Worm (Caenorhabditis elegans) whole organism, mixed stage, embryonic: ENCODE measurements around the gene uggt-1.

Source experiments
- M03D4.4 ChIP-seq: sonication (generic microtip); optimal IDR thresholded peaks from 2 replicates; lab custom pipeline; 2017; ENCODE audit warnings: mild to moderate bottlenecking, missing genetic modification characterization, missing compliant biosample characterization
- bed-3 ChIP-seq: fragments of 200-800 bp; sonication (Bioruptor generic); optimal IDR thresholded peaks from 3 replicates; lab custom pipeline; 2018; ENCODE audit warnings: mild to moderate bottlenecking, missing genetic modification characterization, moderate library complexity, missing compliant biosample characterization
- blmp-1 ChIP-seq: fragments of 150-350 bp; optimal IDR thresholded peaks from 2 replicates; lab custom pipeline; 2014; ENCODE audit warnings: missing biosample characterization, missing genetic modification characterization
- ceh-39 ChIP-seq: fragments of 150-350 bp; optimal IDR thresholded peaks from 2 replicates; lab custom pipeline; 2014; ENCODE audit warnings: missing biosample characterization, missing genetic modification characterization
- ceh-43 ChIP-seq: fragments of 200-800 bp; sonication (Bioruptor generic); optimal IDR thresholded peaks from 2 replicates; lab custom pipeline; 2018; ENCODE audit warnings: mild to moderate bottlenecking, missing genetic modification characterization, moderate library complexity, missing compliant biosample characterization
- ceh-83 ChIP-seq: fragments of 200-800 bp; sonication (Bioruptor generic); optimal IDR thresholded peaks from 2 replicates; lab custom pipeline; 2018; ENCODE audit warnings: mild to moderate bottlenecking, missing genetic modification characterization, missing compliant biosample characterization
- ces-1 ChIP-seq: fragments of 150-350 bp; optimal IDR thresholded peaks from 2 replicates; lab custom pipeline; 2014; ENCODE audit warnings: missing biosample characterization, missing genetic modification reagents, missing genetic modification characterization
- cnd-1 ChIP-seq: fragments of 200-800 bp; sonication (Bioruptor generic); optimal IDR thresholded peaks from 2 replicates; lab custom pipeline; 2018; ENCODE audit warnings: mild to moderate bottlenecking, missing genetic modification characterization, missing compliant biosample characterization
- drap-1 ChIP-seq: fragments of 200-800 bp; sonication (Bioruptor generic); optimal IDR thresholded peaks from 3 replicates; lab custom pipeline; 2018; ENCODE audit warnings: mild to moderate bottlenecking, missing genetic modification characterization, missing compliant biosample characterization
- elt-1 ChIP-seq: sonication (generic microtip); optimal IDR thresholded peaks from 2 replicates; lab custom pipeline; 2017; ENCODE audit warnings: missing genetic modification characterization, mild to moderate bottlenecking, missing compliant biosample characterization, antibody characterized with exemption, moderate library complexity, borderline replicate concordance; ENCODE audit not compliant: insufficient read depth
- elt-3 ChIP-seq: fragments of 150-350 bp; optimal IDR thresholded peaks from 2 replicates; lab custom pipeline; 2014; ENCODE audit warnings: missing biosample characterization, missing genetic modification characterization
- flh-1 ChIP-seq: fragments of 200-800 bp; sonication (Bioruptor generic); optimal IDR thresholded peaks from 2 replicates; lab custom pipeline; 2018; ENCODE audit warnings: mild to moderate bottlenecking, missing genetic modification characterization, moderate library complexity, missing compliant biosample characterization
- ham-2 ChIP-seq: fragments of 200-800 bp; sonication (Bioruptor generic); optimal IDR thresholded peaks from 2 replicates; lab custom pipeline; 2018; ENCODE audit warnings: mild to moderate bottlenecking, missing genetic modification characterization, missing compliant biosample characterization
- hlh-1 ChIP-seq: fragments of 150-350 bp; optimal IDR thresholded peaks from 2 replicates; lab custom pipeline; 2014; ENCODE audit warnings: missing biosample characterization, missing genetic modification reagents, missing genetic modification characterization
- lin-13 ChIP-seq: fragments of 150-350 bp; optimal IDR thresholded peaks from 2 replicates; lab custom pipeline; 2014; ENCODE audit warnings: missing biosample characterization, missing genetic modification characterization
- lin-32 ChIP-seq: fragments of 200-800 bp; sonication (Bioruptor generic); optimal IDR thresholded peaks from 2 replicates; lab custom pipeline; 2018; ENCODE audit warnings: mild to moderate bottlenecking, missing genetic modification characterization, missing compliant biosample characterization
- lsy-2 ChIP-seq: fragments of 150-350 bp; optimal IDR thresholded peaks from 2 replicates; lab custom pipeline; 2014; ENCODE audit warnings: missing biosample characterization, missing genetic modification characterization
- mab-5 ChIP-seq: fragments of 150-350 bp; optimal IDR thresholded peaks from 2 replicates; lab custom pipeline; 2014; ENCODE audit warnings: missing biosample characterization, missing genetic modification characterization
- mep-1 ChIP-seq: fragments of 150-350 bp; optimal IDR thresholded peaks from 2 replicates; lab custom pipeline; 2017; ENCODE audit warnings: missing biosample characterization, missing genetic modification reagents, missing genetic modification characterization, inconsistent platforms
- mls-2 ChIP-seq: sonication (generic microtip); optimal IDR thresholded peaks from 2 replicates; lab custom pipeline; 2016; ENCODE audit warnings: mild to moderate bottlenecking, missing genetic modification characterization, moderate library complexity, missing compliant biosample characterization
- nhr-12 ChIP-seq: fragments of 150-350 bp; optimal IDR thresholded peaks from 2 replicates; lab custom pipeline; 2014; ENCODE audit warnings: missing biosample characterization, missing genetic modification characterization
- nhr-2 ChIP-seq: fragments of 150-350 bp; optimal IDR thresholded peaks from 2 replicates; lab custom pipeline; 2014; ENCODE audit warnings: missing biosample characterization, missing genetic modification characterization
- nhr-237 ChIP-seq: fragments of 150-350 bp; optimal IDR thresholded peaks from 2 replicates; lab custom pipeline; 2014; ENCODE audit warnings: missing biosample characterization, missing genetic modification characterization
- nhr-28 ChIP-seq: fragments of 150-350 bp; optimal IDR thresholded peaks from 2 replicates; lab custom pipeline; 2014; ENCODE audit warnings: missing biosample characterization, missing genetic modification characterization
- nhr-76 ChIP-seq: sonication (generic microtip); optimal IDR thresholded peaks from 2 replicates; lab custom pipeline; 2017; ENCODE audit warnings: missing biosample characterization, missing genetic modification characterization
- pha-4 ChIP-seq: fragments of 150-350 bp; optimal IDR thresholded peaks from 2 replicates; lab custom pipeline; 2018; ENCODE audit warnings: missing biosample characterization, missing genetic modification reagents, missing genetic modification characterization
- sem-2 ChIP-seq: fragments of 200-800 bp; sonication (Bioruptor generic); optimal IDR thresholded peaks from 2 replicates; lab custom pipeline; 2018; ENCODE audit warnings: mild to moderate bottlenecking, missing genetic modification characterization, missing compliant biosample characterization
- snpc-4 ChIP-seq: fragments of 150-350 bp; optimal IDR thresholded peaks from 2 replicates; lab custom pipeline; 2014; ENCODE audit warnings: missing biosample characterization, missing genetic modification characterization
- sptf-1 ChIP-seq: sonication (generic microtip); optimal IDR thresholded peaks from 2 replicates; lab custom pipeline; 2017; ENCODE audit warnings: mild to moderate bottlenecking, missing genetic modification characterization, moderate library complexity, missing compliant biosample characterization
- tbx-8 ChIP-seq: fragments of 200-800 bp; sonication (Bioruptor generic); optimal IDR thresholded peaks from 2 replicates; lab custom pipeline; 2018; ENCODE audit warnings: mild to moderate bottlenecking, missing genetic modification characterization, moderate library complexity, missing compliant biosample characterization
- unc-120 ChIP-seq: sonication (generic microtip); optimal IDR thresholded peaks from 2 replicates; lab custom pipeline; 2017; ENCODE audit warnings: missing genetic modification characterization, missing compliant biosample characterization; ENCODE audit not compliant: poor library complexity, severe bottlenecking
- unc-39 ChIP-seq: fragments of 150-350 bp; optimal IDR thresholded peaks from 2 replicates; lab custom pipeline; 2014; ENCODE audit warnings: missing biosample characterization, missing genetic modification characterization
- unc-62 ChIP-seq: fragments of 150-350 bp; optimal IDR thresholded peaks from 2 replicates; lab custom pipeline; 2014; ENCODE audit warnings: missing biosample characterization, missing genetic modification reagents, missing genetic modification characterization
- zip-8 ChIP-seq: fragments of 150-350 bp; optimal IDR thresholded peaks from 2 replicates; lab custom pipeline; 2014; ENCODE audit warnings: missing biosample characterization, missing genetic modification characterization
- ztf-11 ChIP-seq: fragments of 150-350 bp; optimal IDR thresholded peaks from 2 replicates; lab custom pipeline; 2014; ENCODE audit warnings: missing biosample characterization, missing genetic modification characterization

The uggt-1 gene

DNA sequence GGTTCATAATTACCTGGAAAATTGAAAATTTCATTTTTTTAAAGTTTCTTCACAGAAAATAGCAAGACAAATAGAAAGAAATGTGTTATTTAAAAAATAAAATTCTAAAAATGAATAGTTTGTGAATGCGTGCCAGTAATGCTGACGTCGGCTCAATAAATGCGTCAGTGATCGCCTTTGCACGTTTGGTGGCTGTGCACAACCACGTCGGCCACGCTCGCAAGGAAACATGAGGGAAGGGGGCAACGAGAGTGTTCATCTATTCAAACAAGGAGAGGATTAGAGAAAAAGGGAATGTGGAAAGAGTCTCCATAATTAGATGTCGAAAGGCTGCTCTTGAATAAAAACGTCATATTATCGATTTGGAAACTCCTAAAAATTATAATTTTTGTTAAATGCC lies at the start of gene uggt-1:
Gene uggt-1 (minus strand): TSS at position 13 of the 400 bp plus-strand sequence.
- TF ChIP-seq elt-1 = no peak
- TF ChIP-seq ceh-39 (tag; lab: Kevin White, UChicago) = peak; percentile 36
- TF ChIP-seq mab-5 (tag; lab: Kevin White, UChicago) = no peak
- TF ChIP-seq nhr-76 (tag; lab: Kevin White, UChicago) = no peak
- no peak for TF ChIP-seq ztf-11 (tag; lab: Kevin White, UChicago)
- peak; percentile 77 for TF ChIP-seq lsy-2 (tag; lab: Kevin White, UChicago)
- TF ChIP-seq sem-2 (GFP tag; lab: Kevin White, UChicago) = no peak
- peak; percentile 95 for TF ChIP-seq ces-1 (GFP tag; lab: Kevin White, UChicago)
- peak; percentile 59 for TF ChIP-seq M03D4.4 (tag; lab: Kevin White, UChicago)
- peak; percentile 1 for TF ChIP-seq zip-8 (tag; lab: Kevin White, UChicago)
- no peak for TF ChIP-seq elt-3 (tag; lab: Kevin White, UChicago)
- TF ChIP-seq unc-120 (tag; lab: Kevin White, UChicago) = peak; percentile 55
- no peak for TF ChIP-seq nhr-2
- no peak for TF ChIP-seq mls-2
- TF ChIP-seq tbx-8 (GFP tag; lab: Kevin White, UChicago) = peak; percentile 28
- no peak for TF ChIP-seq snpc-4 (tag; lab: Kevin White, UChicago)
- peak; percentile 62 for TF ChIP-seq pha-4 (tag; lab: Kevin White, UChicago)
- no peak for TF ChIP-seq blmp-1 (tag; lab: Kevin White, UChicago)
- TF ChIP-seq flh-1 (GFP tag; lab: Kevin White, UChicago) = peak; percentile 13
- no peak for TF ChIP-seq lin-32 (GFP tag; lab: Kevin White, UChicago)
- no peak for TF ChIP-seq nhr-28 (tag; lab: Kevin White, UChicago)
- peak; percentile 45 for TF ChIP-seq drap-1 (GFP tag; lab: Kevin White, UChicago)
- peak; percentile 92 for TF ChIP-seq mep-1 (tag; lab: Kevin White, UChicago)
- TF ChIP-seq unc-62 (GFP tag; lab: Kevin White, UChicago) = no peak
- TF ChIP-seq ceh-43 (GFP tag; lab: Kevin White, UChicago) = peak; percentile 19
- TF ChIP-seq ceh-83 = peak; percentile 48
- TF ChIP-seq ham-2 (GFP tag; lab: Kevin White, UChicago) = no peak
- peak; percentile 75 for TF ChIP-seq cnd-1 (tag; lab: Kevin White, UChicago)
- TF ChIP-seq lin-13 = peak; percentile 90
- TF ChIP-seq bed-3 = no peak
- TF ChIP-seq sptf-1 (tag; lab: Kevin White, UChicago) = no peak
- TF ChIP-seq hlh-1 (tag; lab: Kevin White, UChicago) = peak; percentile 37
- TF ChIP-seq nhr-237 (tag; lab: Kevin White, UChicago) = peak; percentile 40
- TF ChIP-seq nhr-12 (tag; lab: Kevin White, UChicago) = no peak
- TF ChIP-seq unc-39 = no peak
- TF ChIP-seq, all 35 proteins: peak for 17

ce11 chrX:7550452-7550851 lies 49.7 kb upstream of the uggt-1 start:
- TF ChIP-seq lin-13 = no peak
- TF ChIP-seq ztf-11 (tag; lab: Kevin White, UChicago) = no peak
- no peak for TF ChIP-seq snpc-4 (tag; lab: Kevin White, UChicago)
- no peak for TF ChIP-seq tbx-8 (GFP tag; lab: Kevin White, UChicago)
- no peak for TF ChIP-seq pha-4 (tag; lab: Kevin White, UChicago)
- TF ChIP-seq M03D4.4 (tag; lab: Kevin White, UChicago) = no peak
- TF ChIP-seq ceh-43 (GFP tag; lab: Kevin White, UChicago) = no peak
- TF ChIP-seq bed-3 = no peak
- no peak for TF ChIP-seq unc-62 (GFP tag; lab: Kevin White, UChicago)
- TF ChIP-seq nhr-237 (tag; lab: Kevin White, UChicago) = no peak
- no peak for TF ChIP-seq blmp-1 (tag; lab: Kevin White, UChicago)
- TF ChIP-seq mep-1 (tag; lab: Kevin White, UChicago) = no peak
- no peak for TF ChIP-seq unc-39
- TF ChIP-seq ces-1 (GFP tag; lab: Kevin White, UChicago) = no peak
- TF ChIP-seq ceh-39 (tag; lab: Kevin White, UChicago) = no peak
- TF ChIP-seq elt-1 = no peak
- TF ChIP-seq sptf-1 (tag; lab: Kevin White, UChicago) = no peak
- TF ChIP-seq lsy-2 (tag; lab: Kevin White, UChicago) = no peak
- TF ChIP-seq nhr-12 (tag; lab: Kevin White, UChicago) = no peak
- no peak for TF ChIP-seq elt-3 (tag; lab: Kevin White, UChicago)

DNA sequence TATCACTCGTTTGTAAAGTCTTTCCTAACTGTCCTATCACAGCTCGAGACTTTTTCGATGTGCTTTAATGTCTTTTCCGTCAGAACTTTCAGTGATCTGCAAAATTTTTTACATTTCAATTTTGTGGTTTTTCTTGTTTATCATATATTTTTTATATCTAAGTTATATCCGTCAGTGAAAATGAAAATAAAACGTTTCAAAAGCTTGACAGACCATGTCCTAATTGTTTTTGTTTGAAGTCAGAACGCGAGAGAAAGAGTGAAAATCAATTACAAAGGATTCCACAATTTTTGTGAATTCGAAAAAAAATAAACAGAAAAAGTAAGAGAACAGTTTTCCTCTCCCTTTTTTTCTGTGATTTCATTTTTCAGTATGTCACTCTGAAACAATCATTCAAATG lies 47.4 kb upstream of the uggt-1 start, which contains the start of gene F46C8.1:
Gene F46C8.1 (plus strand): TSS at position 301 of the 400 bp plus-strand sequence.
- TF ChIP-seq bed-3 = no peak
- no peak for TF ChIP-seq nhr-12 (tag; lab: Kevin White, UChicago)
- no peak for TF ChIP-seq unc-62 (GFP tag; lab: Kevin White, UChicago)
- no peak for TF ChIP-seq nhr-28 (tag; lab: Kevin White, UChicago)
- TF ChIP-seq ceh-43 (GFP tag; lab: Kevin White, UChicago) = no peak
- TF ChIP-seq nhr-76 (tag; lab: Kevin White, UChicago) = no peak
- no peak for TF ChIP-seq M03D4.4 (tag; lab: Kevin White, UChicago)
- TF ChIP-seq snpc-4 (tag; lab: Kevin White, UChicago) = no peak
- no peak for TF ChIP-seq pha-4 (tag; lab: Kevin White, UChicago)
- no peak for TF ChIP-seq hlh-1 (tag; lab: Kevin White, UChicago)
- no peak for TF ChIP-seq mls-2
- no peak for TF ChIP-seq nhr-237 (tag; lab: Kevin White, UChicago)
- TF ChIP-seq cnd-1 (tag; lab: Kevin White, UChicago) = no peak
- no peak for TF ChIP-seq tbx-8 (GFP tag; lab: Kevin White, UChicago)
